Worm (Caenorhabditis elegans) whole organism, L4/young adult: ENCODE measurements around the gene npp-15.

Experiments used
- W03F9.2 ChIP-seq: fragments of 150-350 bp; optimal IDR thresholded peaks from 2 replicates; lab custom pipeline; 2014; ENCODE audit warnings: missing biosample characterization, missing genetic modification characterization
- him-1 ChIP-seq: sonication (generic microtip); optimal IDR thresholded peaks from 2 replicates; lab custom pipeline; 2016; ENCODE audit warnings: missing genotype, missing genetic modification reagents, missing genetic modification characterization, missing compliant biosample characterization

DNA sequence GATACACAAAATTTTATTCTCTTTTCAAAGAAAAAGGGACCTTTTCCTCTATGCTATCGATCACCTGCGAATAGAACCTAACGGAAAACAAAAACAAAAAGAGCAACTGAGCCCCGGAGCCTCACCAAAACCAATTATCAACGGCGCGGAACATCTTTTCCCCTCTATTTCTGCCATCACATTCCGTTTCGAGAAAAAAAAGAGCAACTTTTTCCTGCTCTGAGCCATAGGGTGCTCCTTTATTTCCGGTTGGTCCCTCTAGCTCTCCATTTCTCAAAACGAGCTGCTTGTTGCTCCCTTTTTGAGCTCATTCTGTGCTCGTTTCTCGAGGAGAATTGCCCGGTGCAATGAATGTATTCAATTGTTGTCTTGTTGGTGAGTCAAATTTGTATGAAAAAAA lies 50.8 kb downstream of the npp-15 start, which contains the start of gene clp-1:
- TF ChIP-seq him-1 (tag; lab: Kevin White, UChicago) (no peak), W03F9.2 (no peak)
